Worm (Caenorhabditis elegans): ENCODE data around the gene ins-16.

DNA sequence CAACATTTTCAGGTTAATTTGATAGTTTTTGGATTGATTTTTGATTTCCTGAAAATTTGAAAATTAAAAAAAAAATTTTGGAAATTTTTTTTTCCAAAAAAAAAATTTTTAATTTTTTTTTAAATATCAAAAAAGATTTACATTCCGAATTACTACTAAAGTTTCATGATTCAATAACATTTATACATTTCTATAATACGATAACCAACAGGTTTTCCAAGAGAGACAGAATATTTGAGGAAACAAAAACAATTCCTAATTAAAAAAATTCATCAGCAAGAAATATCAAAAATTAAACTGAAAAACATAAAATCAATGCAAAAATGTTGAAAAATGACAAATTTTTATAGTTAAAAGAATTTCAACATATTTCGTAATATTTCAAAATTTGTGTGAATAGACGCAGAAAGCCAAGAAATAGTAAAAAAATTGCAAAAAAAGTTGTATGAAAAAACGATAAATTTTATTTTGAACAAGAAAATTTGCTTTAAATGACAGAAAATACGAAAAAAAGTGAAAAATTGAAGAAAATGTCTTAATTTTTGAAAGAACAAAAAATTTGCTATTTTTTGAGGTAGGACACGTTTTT lies 15.9 kb upstream of the ins-16 start, which contains the start of gene Y39A3A.4:
- no peak for TF ChIP-seq skn-1 (tag; optimal IDR thresholded peaks at IDR 0.05)
- no peak for TF ChIP-seq aly-2 (tag; optimal IDR thresholded peaks at IDR 0.05)
- TF ChIP-seq D1046.2 (GFP tag; IDR thresholded peaks at IDR 0.05), result no peak
- TF ChIP-seq pha-4 (GFP tag; IDR thresholded peaks at IDR 0.05), result no peak
- TF ChIP-seq pha-4 (tag; optimal IDR thresholded peaks at IDR 0.05), result no peak
- TF ChIP-seq daf-16 (GFP tag; optimal IDR thresholded peaks at IDR 0.05), result no peak
- TF ChIP-seq daf-16 (tag; optimal IDR thresholded peaks at IDR 0.05), result no peak
- TF ChIP-seq ama-1 (optimal IDR thresholded peaks at IDR 0.05), result no peak
- TF ChIP-seq ceh-82 (tag; optimal IDR thresholded peaks at IDR 0.05), result no peak
- no peak for TF ChIP-seq vab-7 (GFP tag; IDR thresholded peaks at IDR 0.05)

All from whole organism, L4 larva.